Worm (Caenorhabditis elegans): ENCODE data around the gene flp-1.
A peak's percentile ranks its signal among the peaks of the same experiment; 100 is the strongest.
"Not testable (repeated sequence)": the region's sequence is repeated elsewhere in the genome, so short reads cannot be mapped to it uniquely, and the experiment has no call there.

Gene flp-1

DNA sequence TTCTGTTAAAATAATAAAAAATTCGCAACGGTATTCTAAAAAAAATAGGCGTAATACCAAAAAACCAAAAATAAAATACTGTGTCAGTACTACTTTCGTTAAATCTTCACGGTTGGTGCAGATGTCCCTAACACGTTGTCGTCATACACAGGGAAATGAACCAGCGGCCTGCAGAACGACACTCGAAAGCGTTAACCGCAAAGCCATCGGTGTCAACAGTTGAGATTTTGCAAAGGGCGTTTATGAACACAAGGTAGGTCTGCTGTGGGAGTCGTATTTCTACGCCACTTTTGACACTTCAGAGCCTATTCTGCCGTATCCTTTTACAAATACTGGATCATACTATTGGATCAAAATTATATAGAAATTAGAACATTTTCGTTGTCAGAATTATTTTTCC, 46.7 kb downstream of the flp-1 start (continued):
- no peak for TF ChIP-seq pha-4 (tag; optimal IDR thresholded peaks at IDR 0.05)
- TF ChIP-seq ceh-45 (GFP tag; IDR thresholded peaks at IDR 0.05): peak; percentile 88
- peak; percentile 42 for TF ChIP-seq unc-55 (GFP tag; optimal IDR thresholded peaks at IDR 0.05)
- TF ChIP-seq ceh-18 (tag; optimal IDR thresholded peaks at IDR 0.05): peak; percentile 80
- TF ChIP-seq tbx-7 (tag; optimal IDR thresholded peaks at IDR 0.05): peak; percentile 60
- TF ChIP-seq pros-1 (tag; optimal IDR thresholded peaks at IDR 0.05): no peak
- TF ChIP-seq syd-9 (tag; optimal IDR thresholded peaks at IDR 0.05): peak; percentile 96
- peak; percentile 91 for TF ChIP-seq pha-2 (tag; optimal IDR thresholded peaks at IDR 0.05)
- peak; percentile 96 for TF ChIP-seq elt-2 (tag; optimal IDR thresholded peaks at IDR 0.05)
- peak; percentile 53 for TF ChIP-seq hlh-30 (tag; optimal IDR thresholded peaks at IDR 0.05; ENCODE audit: insufficient read depth)
- TF ChIP-seq fkh-6 (tag; optimal IDR thresholded peaks at IDR 0.05): peak; percentile 91
- peak; percentile 94 for TF ChIP-seq ceh-34 (tag; optimal IDR thresholded peaks at IDR 0.05)
- TF ChIP-seq T23F11.4 (GFP tag; optimal IDR thresholded peaks at IDR 0.05): peak; percentile 94
- peak; percentile 96 for TF ChIP-seq rnt-1 (tag; optimal IDR thresholded peaks at IDR 0.05)
- TF ChIP-seq hlh-6 (tag; optimal IDR thresholded peaks at IDR 0.05): peak; percentile 95
- TF ChIP-seq odd-2 (tag; optimal IDR thresholded peaks at IDR 0.05): peak; percentile 55

DNA sequence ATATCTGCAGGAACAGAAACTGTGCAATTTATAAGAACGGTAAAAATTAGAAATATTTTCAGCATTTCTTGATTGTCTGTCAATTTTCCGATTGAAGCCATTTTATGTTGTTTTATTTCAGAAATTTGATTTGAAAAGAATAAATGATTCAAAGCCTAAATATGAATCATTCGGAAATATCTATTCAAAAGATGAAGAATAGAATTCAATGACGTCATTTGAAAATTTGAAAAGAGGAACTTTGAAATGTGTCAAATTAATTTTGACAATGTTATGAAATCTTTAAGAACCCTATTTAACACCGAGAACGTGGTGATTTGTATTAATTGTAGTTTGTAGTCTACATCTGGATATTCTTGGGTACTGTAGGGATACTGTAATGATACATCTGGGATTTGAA, 48.0 kb downstream of the flp-1 start, which contains the start of gene C46C2.5:
Gene C46C2.5 (minus strand): TSS at position 101 of the 400 bp plus-strand sequence.
- no peak for TF ChIP-seq dve-1 (tag; optimal IDR thresholded peaks at IDR 0.05)
- TF ChIP-seq Y22D7AL.16 (tag; optimal IDR thresholded peaks at IDR 0.05): no peak
- no peak for TF ChIP-seq pros-1 (tag; optimal IDR thresholded peaks at IDR 0.05)
- no peak for TF ChIP-seq F13H6.1 (tag; optimal IDR thresholded peaks at IDR 0.05)
- no peak for TF ChIP-seq ttx-3 (tag; optimal IDR thresholded peaks at IDR 0.05)
- no peak for TF ChIP-seq ets-4 (tag; optimal IDR thresholded peaks at IDR 0.05)
- no peak for TF ChIP-seq pax-1 (tag; optimal IDR thresholded peaks at IDR 0.05)
- TF ChIP-seq lim-6 (tag; optimal IDR thresholded peaks at IDR 0.05): no peak
- TF ChIP-seq syd-9 (tag; optimal IDR thresholded peaks at IDR 0.05): no peak
- no peak for TF ChIP-seq rnt-1 (tag; optimal IDR thresholded peaks at IDR 0.05)
- TF ChIP-seq ztf-16 (tag; optimal IDR thresholded peaks at IDR 0.05): no peak
- no peak for TF ChIP-seq unc-55 (GFP tag; optimal IDR thresholded peaks at IDR 0.05)
- TF ChIP-seq sox-4 (tag; optimal IDR thresholded peaks at IDR 0.05): no peak
- TF ChIP-seq hlh-15 (tag; optimal IDR thresholded peaks at IDR 0.05): no peak

DNA sequence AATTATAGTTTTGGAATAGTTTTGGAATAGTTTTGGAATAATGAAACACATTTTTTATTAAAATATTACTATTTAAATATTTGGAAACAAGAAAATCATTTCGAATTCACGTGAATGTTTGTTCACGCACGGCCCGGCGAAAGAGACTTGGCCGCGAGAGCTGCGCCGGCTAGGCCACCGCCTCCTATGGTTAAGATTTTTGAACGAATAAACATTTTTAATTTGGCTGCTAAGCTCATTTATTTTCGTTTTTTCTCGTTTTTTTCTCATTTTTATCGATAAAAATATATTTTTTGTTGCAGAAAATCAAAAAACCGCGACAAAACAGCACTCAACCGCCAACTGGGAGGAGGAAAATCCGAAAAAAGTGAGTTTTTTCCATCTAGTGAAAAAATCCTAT, 50.0 kb downstream of the flp-1 start, which contains the start of gene C46C2.7:
Gene C46C2.7 (plus strand): TSS at position 301 of the 400 bp plus-strand sequence.
- not testable (repeated sequence) for TF ChIP-seq K02D7.2 (tag; optimal IDR thresholded peaks at IDR 0.05); T23F11.4 (GFP tag; optimal IDR thresholded peaks at IDR 0.05); ama-1 (optimal IDR thresholded peaks at IDR 0.05)

All from whole organism, late embryonic.